Worm (Caenorhabditis elegans) whole organism, young adult: Measurements from ENCODE around the gene C43H6.12.

Experiments
- F33H1.4 ChIP-seq: fragments of 200-800 bp; sonication (Bioruptor generic); IDR thresholded peaks from 2 replicates; pipeline ENCODE4 v1.3.6; 2022; ENCODE audit warnings: missing genetic modification reagents, missing genetic modification characterization, missing compliant biosample characterization
- F49E8.2 ChIP-seq: sonication (generic microtip); optimal IDR thresholded peaks from 3 replicates; lab custom pipeline; 2017; ENCODE audit warnings: missing genetic modification characterization, mild to moderate bottlenecking, missing compliant biosample characterization, antibody characterized with exemption, moderate library complexity; ENCODE audit not compliant: insufficient read depth
- F52B5.7 ChIP-seq: sonication (generic microtip); optimal IDR thresholded peaks from 2 replicates; lab custom pipeline; 2016; ENCODE audit warnings: mild to moderate bottlenecking, missing genetic modification characterization, missing compliant biosample characterization
- T26A5.8 ChIP-seq: sonication (generic microtip); optimal IDR thresholded peaks from 2 replicates; lab custom pipeline; 2016; ENCODE audit warnings: missing genetic modification characterization, missing compliant biosample characterization
- ama-1 ChIP-seq, 3 experiments: fragments of 150-350 bp in 1 of 3; sonication (generic microtip) in 2 of 3; optimal IDR thresholded peaks; 2 replicates each; lab custom pipeline; 2014 to 2018; ENCODE audit warnings: missing biosample characterization in 2 of 3, missing genetic modification characterization in 2 of 3, missing genetic modification reagents in 2 of 3
- ceh-27 ChIP-seq: fragments of 200-800 bp; sonication (Bioruptor generic); optimal IDR thresholded peaks from 2 replicates; lab custom pipeline; 2018; ENCODE audit warnings: mild to moderate bottlenecking, missing genetic modification characterization, moderate library complexity, missing compliant biosample characterization
- nfya-2 ChIP-seq: fragments of 200-800 bp; sonication (Bioruptor generic); IDR thresholded peaks from 2 replicates; pipeline ENCODE4 v1.3.6; 2022; ENCODE audit warnings: missing genetic modification reagents, missing genetic modification characterization, missing compliant biosample characterization
- nhr-27 ChIP-seq: fragments of 200-800 bp; sonication (Bioruptor generic); optimal IDR thresholded peaks from 2 replicates; lab custom pipeline; 2018; ENCODE audit warnings: mild to moderate bottlenecking, missing genetic modification characterization, moderate library complexity, missing compliant biosample characterization
- repo-1 ChIP-seq: sonication (generic microtip); optimal IDR thresholded peaks from 2 replicates; lab custom pipeline; 2017; ENCODE audit warnings: mild to moderate bottlenecking, missing genetic modification characterization, missing compliant biosample characterization
- sdz-38 ChIP-seq: sonication (generic microtip); optimal IDR thresholded peaks from 2 replicates; lab custom pipeline; 2016; ENCODE audit warnings: missing genotype, missing genetic modification characterization, missing compliant biosample characterization
- zfh-2 ChIP-seq: fragments of 200-800 bp; sonication (Bioruptor generic); conservative IDR thresholded peaks from 2 replicates; pipeline ENCODE4 v1.3.6; 2022; ENCODE audit warnings: missing genetic modification reagents, missing genetic modification characterization, missing compliant biosample characterization
- zim-3 ChIP-seq: sonication (generic microtip); optimal IDR thresholded peaks from 2 replicates; lab custom pipeline; 2017; ENCODE audit warnings: mild to moderate bottlenecking, missing genetic modification characterization, moderate library complexity, missing compliant biosample characterization

DNA sequence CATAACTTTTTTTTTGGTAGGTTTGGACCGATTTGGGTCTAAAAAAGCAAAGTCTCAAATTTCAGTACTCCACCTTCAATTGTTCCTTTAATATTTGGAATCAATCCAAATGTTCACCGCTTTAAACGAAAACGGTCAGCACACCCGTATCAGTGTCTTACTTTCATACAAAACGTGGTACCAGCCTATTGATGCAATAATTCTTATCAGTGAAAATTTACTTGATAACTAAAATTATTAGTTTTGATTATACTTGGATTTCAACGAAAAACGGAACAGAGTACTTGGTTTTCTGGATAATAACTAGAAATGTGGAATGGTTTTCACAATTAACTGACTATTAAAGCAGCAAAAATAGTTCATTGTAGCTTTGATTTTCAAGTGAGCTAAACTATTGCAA lies 38.8 kb upstream of the C43H6.12 start:
- TF ChIP-seq ama-1 (optimal IDR thresholded peaks at IDR 0.05; lab: Kevin White, UChicago) (no peak), ama-1 (GFP tag; optimal IDR thresholded peaks at IDR 0.05; lab: Kevin White, UChicago) (no peak), repo-1 (tag; lab: Kevin White, UChicago) (no peak), T26A5.8 (tag; lab: Kevin White, UChicago) (no peak), nhr-27 (tag; lab: Kevin White, UChicago) (no peak), sdz-38 (tag; lab: Kevin White, UChicago) (no peak), F33H1.4 (GFP tag; lab: Robert Waterston, UW) (no peak), zim-3 (tag; lab: Kevin White, UChicago) (no peak), zfh-2 (no peak), ceh-27 (GFP tag; lab: Kevin White, UChicago) (no peak), F49E8.2 (tag; lab: Kevin White, UChicago) (no peak), F52B5.7 (tag; lab: Kevin White, UChicago) (no peak), nfya-2 (GFP tag; lab: Robert Waterston, UW) (no peak)
